Worm (Caenorhabditis elegans) whole organism, late embryonic: ENCODE results near the gene fbxc-53.

Experiments
- C38D4.7 ChIP-seq: fragments of 200-800 bp; sonication (Bioruptor generic); optimal IDR thresholded peaks from 2 replicates; lab custom pipeline; 2018; ENCODE audit warnings: mild to moderate bottlenecking, missing genetic modification characterization, moderate library complexity, missing compliant biosample characterization
- F13H6.1 ChIP-seq: sonication (generic microtip); optimal IDR thresholded peaks from 2 replicates; lab custom pipeline; 2016; ENCODE audit warnings: missing genetic modification characterization, missing compliant biosample characterization
- T23F11.4 ChIP-seq: fragments of 200-800 bp; sonication (Bioruptor generic); optimal IDR thresholded peaks from 2 replicates; lab custom pipeline; 2018; ENCODE audit warnings: mild to moderate bottlenecking, missing genetic modification characterization, missing compliant biosample characterization
- Y22D7AL.16 ChIP-seq: sonication (generic microtip); optimal IDR thresholded peaks from 2 replicates; lab custom pipeline; 2016; ENCODE audit warnings: missing genetic modification characterization, missing compliant biosample characterization
- ceh-18 ChIP-seq: sonication (generic microtip); optimal IDR thresholded peaks from 2 replicates; lab custom pipeline; 2016; ENCODE audit warnings: missing genetic modification characterization, missing compliant biosample characterization
- ceh-2 ChIP-seq: sonication (generic microtip); optimal IDR thresholded peaks from 2 replicates; lab custom pipeline; 2016; ENCODE audit warnings: missing genotype, missing genetic modification characterization, missing compliant biosample characterization
- ceh-31 ChIP-seq: sonication (generic microtip); optimal IDR thresholded peaks from 2 replicates; lab custom pipeline; 2016; ENCODE audit warnings: missing genetic modification characterization, missing compliant biosample characterization
- ceh-34 ChIP-seq: sonication (generic microtip); optimal IDR thresholded peaks from 2 replicates; lab custom pipeline; 2016; ENCODE audit warnings: mild to moderate bottlenecking, missing genetic modification characterization, missing compliant biosample characterization
- ceh-48 ChIP-seq: sonication (generic microtip); optimal IDR thresholded peaks from 2 replicates; lab custom pipeline; 2016; ENCODE audit warnings: missing genetic modification characterization, inconsistent platforms, missing compliant biosample characterization
- ceh-9 ChIP-seq: sonication (generic microtip); optimal IDR thresholded peaks from 2 replicates; lab custom pipeline; 2016; ENCODE audit warnings: mild to moderate bottlenecking, missing genetic modification characterization, inconsistent platforms, missing compliant biosample characterization
- dmd-4 ChIP-seq: sonication (generic microtip); optimal IDR thresholded peaks from 2 replicates; lab custom pipeline; 2016; ENCODE audit warnings: borderline replicate concordance, missing genetic modification characterization, missing compliant biosample characterization
- elt-2 ChIP-seq: sonication (generic microtip); optimal IDR thresholded peaks from 2 replicates; lab custom pipeline; 2016; ENCODE audit warnings: missing genetic modification reagents, missing genetic modification characterization, missing compliant biosample characterization
- elt-4 ChIP-seq: sonication (generic microtip); optimal IDR thresholded peaks from 2 replicates; lab custom pipeline; 2016; ENCODE audit warnings: missing genetic modification characterization, missing compliant biosample characterization
- eyg-1 ChIP-seq: sonication (generic microtip); optimal IDR thresholded peaks from 2 replicates; lab custom pipeline; 2016; ENCODE audit warnings: missing genotype, missing genetic modification characterization, missing compliant biosample characterization
- fkh-10 ChIP-seq: fragments of 150-350 bp; optimal IDR thresholded peaks from 2 replicates; lab custom pipeline; 2014; ENCODE audit warnings: missing biosample characterization, missing genetic modification reagents, missing genetic modification characterization
- fkh-6 ChIP-seq: sonication (generic microtip); optimal IDR thresholded peaks from 2 replicates; lab custom pipeline; 2016; ENCODE audit warnings: missing genetic modification characterization, missing compliant biosample characterization
- hlh-6 ChIP-seq: sonication (generic microtip); optimal IDR thresholded peaks from 2 replicates; lab custom pipeline; 2016; ENCODE audit warnings: missing genotype, missing genetic modification characterization, missing compliant biosample characterization
- hlh-8 ChIP-seq: sonication (generic microtip); optimal IDR thresholded peaks from 2 replicates; lab custom pipeline; 2016; ENCODE audit warnings: missing genotype, missing genetic modification characterization, missing compliant biosample characterization
- madf-2 ChIP-seq: sonication (generic microtip); optimal IDR thresholded peaks from 2 replicates; lab custom pipeline; 2017; ENCODE audit warnings: missing genetic modification characterization, missing compliant biosample characterization
- nfya-1 ChIP-seq: sonication (generic microtip); optimal IDR thresholded peaks from 2 replicates; lab custom pipeline; 2017; ENCODE audit warnings: missing genetic modification characterization, mild to moderate bottlenecking, missing compliant biosample characterization, antibody characterized with exemption, moderate library complexity
- odd-2 ChIP-seq: sonication (generic microtip); optimal IDR thresholded peaks from 2 replicates; lab custom pipeline; 2017; ENCODE audit warnings: antibody characterized with exemption, mild to moderate bottlenecking, missing genetic modification characterization, missing compliant biosample characterization
- pag-3 ChIP-seq: sonication (generic microtip); optimal IDR thresholded peaks from 2 replicates; lab custom pipeline; 2016; ENCODE audit warnings: missing compliant biosample characterization, missing genetic modification characterization, borderline replicate concordance
- pat-9 ChIP-seq: fragments of 200-800 bp; sonication (Bioruptor generic); optimal IDR thresholded peaks from 2 replicates; lab custom pipeline; 2018; ENCODE audit warnings: mild to moderate bottlenecking, missing genetic modification characterization, moderate library complexity, missing compliant biosample characterization
- pha-2 ChIP-seq: sonication (generic microtip); optimal IDR thresholded peaks from 2 replicates; lab custom pipeline; 2017; ENCODE audit warnings: mild to moderate bottlenecking, missing genetic modification characterization, missing compliant biosample characterization
- pha-4 ChIP-seq: fragments of 150-350 bp; optimal IDR thresholded peaks from 2 replicates; lab custom pipeline; 2018; ENCODE audit warnings: missing biosample characterization, missing genetic modification reagents, missing genetic modification characterization
- pros-1 ChIP-seq: fragments of 150-350 bp; optimal IDR thresholded peaks from 2 replicates; lab custom pipeline; 2014; ENCODE audit warnings: missing biosample characterization, missing genetic modification reagents, missing genetic modification characterization
- ref-2 ChIP-seq: sonication (generic microtip); optimal IDR thresholded peaks from 2 replicates; lab custom pipeline; 2016; ENCODE audit warnings: missing genetic modification characterization, missing compliant biosample characterization
- sox-4 ChIP-seq: sonication (generic microtip); optimal IDR thresholded peaks from 2 replicates; lab custom pipeline; 2017; ENCODE audit warnings: mild to moderate bottlenecking, missing genetic modification characterization, inconsistent platforms, missing compliant biosample characterization
- tbx-2 ChIP-seq: sonication (generic microtip); optimal IDR thresholded peaks from 2 replicates; lab custom pipeline; 2016; ENCODE audit warnings: missing genetic modification characterization, missing compliant biosample characterization
- tbx-7 ChIP-seq: sonication (generic microtip); optimal IDR thresholded peaks from 2 replicates; lab custom pipeline; 2016; ENCODE audit warnings: missing genotype, missing genetic modification characterization, missing compliant biosample characterization
- ttx-3 ChIP-seq: sonication (generic microtip); optimal IDR thresholded peaks from 2 replicates; lab custom pipeline; 2016; ENCODE audit warnings: missing genetic modification reagents, missing genetic modification characterization, missing compliant biosample characterization
- unc-55 ChIP-seq: sonication (generic microtip); optimal IDR thresholded peaks from 2 replicates; lab custom pipeline; 2017; ENCODE audit warnings: missing biosample characterization, missing genetic modification reagents, missing genetic modification characterization
- unc-86 ChIP-seq: sonication (generic microtip); optimal IDR thresholded peaks from 2 replicates; lab custom pipeline; 2016; ENCODE audit warnings: missing genetic modification characterization, missing compliant biosample characterization
- zip-5 ChIP-seq: sonication (generic microtip); optimal IDR thresholded peaks from 2 replicates; lab custom pipeline; 2016; ENCODE audit warnings: missing genetic modification characterization, missing compliant biosample characterization

Gene fbxc-53

ce11 chrII:3711047-3711446, at the start of gene fbxc-53:
fbxc-53 (plus strand) TSS chrII:3711291.
- no peak for TF ChIP-seq hlh-8
- TF ChIP-seq odd-2: no peak
- TF ChIP-seq pros-1 (tag; lab: Kevin White, UChicago): no peak
- no peak for TF ChIP-seq eyg-1 (tag; lab: Kevin White, UChicago)
- no peak for TF ChIP-seq hlh-6 (tag; lab: Kevin White, UChicago)
- no peak for TF ChIP-seq pag-3 (tag; lab: Kevin White, UChicago)
- TF ChIP-seq elt-2: no peak
- no peak for TF ChIP-seq ceh-48 (tag; lab: Kevin White, UChicago)
- no peak for TF ChIP-seq ceh-18 (tag; lab: Kevin White, UChicago)

DNA sequence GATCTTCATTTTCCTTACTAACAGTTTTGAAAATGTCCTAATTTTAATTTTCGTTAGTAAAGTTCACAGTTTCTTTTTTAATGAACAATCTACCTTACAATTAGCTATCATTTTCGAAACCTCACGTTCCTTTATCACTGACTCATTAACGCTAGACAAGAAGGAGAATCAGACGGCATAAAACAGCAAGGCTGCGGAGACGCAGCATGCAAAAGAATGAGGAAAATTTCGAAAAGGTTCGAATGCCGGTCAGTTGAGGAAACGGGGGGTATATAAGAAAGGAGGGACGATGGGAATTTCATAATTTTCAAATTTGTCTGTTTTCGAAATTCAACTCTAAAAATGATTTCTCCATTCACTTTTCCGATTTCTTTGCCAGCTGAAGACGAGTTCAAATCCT, 49.2 kb upstream of the fbxc-53 start, which contains the start of gene F19B10.13:
F19B10.13 (plus strand) TSS at position 343 of the 400 bp plus-strand sequence.
- TF ChIP-seq unc-55 (GFP tag; lab: Kevin White, UChicago): no peak
- TF ChIP-seq fkh-6 (tag; lab: Kevin White, UChicago): no peak
- TF ChIP-seq ceh-9 (tag; lab: Kevin White, UChicago): no peak
- TF ChIP-seq elt-2: peak; percentile 12
- TF ChIP-seq elt-4 (tag; lab: Kevin White, UChicago): no peak

DNA sequence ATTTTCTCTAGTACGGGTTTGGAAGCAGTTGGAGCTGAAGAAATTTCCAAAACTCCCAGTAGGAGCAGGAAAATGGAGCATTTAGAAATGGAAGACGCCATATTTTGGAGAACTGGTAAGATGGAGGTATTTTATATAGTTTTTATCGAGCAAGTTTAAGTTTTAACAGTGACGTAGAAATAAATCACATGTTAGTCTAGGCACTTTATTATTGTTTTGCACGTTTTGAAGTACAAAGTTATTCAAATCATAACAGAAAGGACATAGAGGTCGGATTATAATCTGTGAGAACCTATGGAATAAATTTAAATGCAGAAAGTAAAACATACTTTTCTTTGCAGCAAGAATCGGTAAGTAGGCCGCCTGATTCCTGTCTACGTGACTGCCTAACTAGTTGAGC, 47.3 kb upstream of the fbxc-53 start, which contains the start of gene F19B10.6:
F19B10.6 (minus strand) TSS at position 101 of the 400 bp plus-strand sequence.
- TF ChIP-seq T23F11.4 (GFP tag; lab: Kevin White, UChicago) (no peak), pat-9 (no peak), C38D4.7 (GFP tag; lab: Kevin White, UChicago) (no peak)
- TF ChIP-seq, all 69 proteins: peak for 0

ce11 chrII:3664470-3664869, 46.6 kb upstream of the fbxc-53 start, which contains the start of gene F19B10.3:
F19B10.3 (plus strand) TSS chrII:3664770.
- TF ChIP-seq hlh-6 (tag; lab: Kevin White, UChicago): no peak
- no peak for TF ChIP-seq unc-55 (GFP tag; lab: Kevin White, UChicago)
- no peak for TF ChIP-seq pha-4 (tag; lab: Kevin White, UChicago)
- TF ChIP-seq Y22D7AL.16 (tag; lab: Kevin White, UChicago): no peak
- TF ChIP-seq tbx-2 (tag; lab: Kevin White, UChicago): no peak
- no peak for TF ChIP-seq sox-4 (tag; lab: Kevin White, UChicago)
- no peak for TF ChIP-seq elt-2
- no peak for TF ChIP-seq ceh-31 (tag; lab: Kevin White, UChicago)
- no peak for TF ChIP-seq pha-2 (tag; lab: Kevin White, UChicago)
- no peak for TF ChIP-seq zip-5 (tag; lab: Kevin White, UChicago)

- TF ChIP-seq tbx-7: no peak
- TF ChIP-seq fkh-6 (tag; lab: Kevin White, UChicago): no peak
- no peak for TF ChIP-seq dmd-4 (tag; lab: Kevin White, UChicago)
- TF ChIP-seq ceh-2 (tag; lab: Kevin White, UChicago): no peak
- TF ChIP-seq nfya-1 (tag; lab: Kevin White, UChicago): peak; percentile 64
- no peak for TF ChIP-seq pha-4 (tag; lab: Kevin White, UChicago)
- no peak for TF ChIP-seq unc-86
These were observed 45.9 kb upstream of the fbxc-53 start for ce11 chrII:3665181-3665580.

DNA sequence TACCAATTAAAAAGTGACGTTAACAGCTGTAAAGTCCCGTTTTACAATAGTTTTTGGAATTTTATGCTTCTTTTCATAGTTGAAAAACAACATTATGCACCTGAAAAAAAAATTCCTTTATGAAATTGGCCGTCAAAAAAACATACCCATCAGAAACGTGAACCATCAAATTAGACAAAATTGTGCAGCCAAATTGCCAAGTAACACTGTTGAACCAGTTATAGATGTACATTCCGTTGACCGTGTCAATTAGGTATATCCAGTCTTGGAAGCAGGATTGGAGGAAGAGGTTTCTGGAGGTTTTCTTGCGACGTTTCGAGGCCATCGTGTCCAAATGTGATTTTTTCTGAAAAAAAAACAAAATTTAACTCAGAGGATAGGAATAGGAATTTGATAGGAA, 41.8 kb upstream of the fbxc-53 start, which contains the start of gene srx-97:
srx-97 (minus strand) TSS at position 101 of the 400 bp plus-strand sequence.
- no peak for TF ChIP-seq tbx-2 (tag; lab: Kevin White, UChicago)
- no peak for TF ChIP-seq elt-2
- TF ChIP-seq F13H6.1 (tag; lab: Kevin White, UChicago): no peak
- no peak for TF ChIP-seq nfya-1 (tag; lab: Kevin White, UChicago)
- TF ChIP-seq ceh-31 (tag; lab: Kevin White, UChicago): no peak
- TF ChIP-seq madf-2: no peak
- no peak for TF ChIP-seq ceh-34 (tag; lab: Kevin White, UChicago)
- TF ChIP-seq ref-2: no peak
- no peak for TF ChIP-seq unc-55 (GFP tag; lab: Kevin White, UChicago)
- no peak for TF ChIP-seq fkh-10 (GFP tag; lab: Kevin White, UChicago)
- no peak for TF ChIP-seq fkh-6 (tag; lab: Kevin White, UChicago)
- no peak for TF ChIP-seq ttx-3
- no peak for TF ChIP-seq dmd-4 (tag; lab: Kevin White, UChicago)
